Worm (Caenorhabditis elegans) whole organism, L2 larva: ENCODE measurements around the gene C45G9.11.

ENCODE experiments used
- C34F6.9 ChIP-seq: fragments of 150-350 bp; optimal IDR thresholded peaks from 2 replicates; lab custom pipeline; 2014; ENCODE audit warnings: missing biosample characterization, missing genetic modification characterization
- F13H6.1 ChIP-seq: sonication (generic microtip); optimal IDR thresholded peaks from 2 replicates; lab custom pipeline; 2016; ENCODE audit warnings: missing genetic modification characterization, missing compliant biosample characterization
- R02D3.7 ChIP-seq: fragments of 150-350 bp; optimal IDR thresholded peaks from 2 replicates; lab custom pipeline; 2014; ENCODE audit warnings: missing biosample characterization, missing genetic modification characterization
- Y55F3AM.14 ChIP-seq: fragments of 200-800 bp; sonication (Bioruptor generic); optimal IDR thresholded peaks from 2 replicates; lab custom pipeline; 2018; ENCODE audit warnings: mild to moderate bottlenecking, missing genetic modification characterization, missing compliant biosample characterization
- ZK546.5 ChIP-seq: sonication (generic microtip); optimal IDR thresholded peaks from 2 replicates; lab custom pipeline; 2017; ENCODE audit warnings: missing biosample characterization, missing genetic modification characterization
- alr-1 ChIP-seq: fragments of 150-350 bp; optimal IDR thresholded peaks from 2 replicates; lab custom pipeline; 2014; ENCODE audit warnings: missing biosample characterization, missing genetic modification characterization
- aly-2 ChIP-seq: fragments of 150-350 bp; optimal IDR thresholded peaks from 2 replicates; lab custom pipeline; 2014; ENCODE audit warnings: missing biosample characterization, missing genetic modification characterization
- ama-1 ChIP-seq: fragments of 150-350 bp; optimal IDR thresholded peaks from 2 replicates; lab custom pipeline; 2018; ENCODE audit warnings: inconsistent platforms
- blmp-1 ChIP-seq: sonication (generic microtip); optimal IDR thresholded peaks from 2 replicates; lab custom pipeline; 2017; ENCODE audit warnings: missing genetic modification characterization, mild to moderate bottlenecking, missing compliant biosample characterization, antibody characterized with exemption, moderate library complexity; ENCODE audit not compliant: insufficient read depth
- ceh-16 ChIP-seq: fragments of 150-350 bp; optimal IDR thresholded peaks from 2 replicates; lab custom pipeline; 2014; ENCODE audit warnings: missing biosample characterization, missing genetic modification characterization
- ceh-82 ChIP-seq: fragments of 150-350 bp; optimal IDR thresholded peaks from 2 replicates; lab custom pipeline; 2014; ENCODE audit warnings: missing biosample characterization, missing genetic modification characterization
- crh-2 ChIP-seq: sonication (generic microtip); optimal IDR thresholded peaks from 2 replicates; lab custom pipeline; 2017; ENCODE audit warnings: missing biosample characterization, missing genetic modification characterization
- dmd-4 ChIP-seq: sonication (generic microtip); optimal IDR thresholded peaks from 2 replicates; lab custom pipeline; 2017; ENCODE audit warnings: missing biosample characterization, missing genetic modification characterization
- egl-27 ChIP-seq: sonication (generic microtip); optimal IDR thresholded peaks from 3 replicates; lab custom pipeline; 2017; ENCODE audit warnings: missing biosample characterization, missing genetic modification reagents, missing genetic modification characterization
- elt-1 ChIP-seq: fragments of 150-350 bp; optimal IDR thresholded peaks from 2 replicates; lab custom pipeline; 2014; ENCODE audit warnings: missing biosample characterization, missing genetic modification characterization
- elt-3 ChIP-seq: sonication (generic microtip); optimal IDR thresholded peaks from 2 replicates; lab custom pipeline; 2017; ENCODE audit warnings: missing biosample characterization, missing genetic modification characterization
- fos-1 ChIP-seq: fragments of 150-350 bp; optimal IDR thresholded peaks from 2 replicates; lab custom pipeline; 2014; ENCODE audit warnings: missing biosample characterization, missing genetic modification characterization
- gmeb-1 ChIP-seq: fragments of 150-350 bp; optimal IDR thresholded peaks from 2 replicates; lab custom pipeline; 2014; ENCODE audit warnings: missing biosample characterization, missing genetic modification characterization
- lin-11 ChIP-seq: fragments of 150-350 bp; sonication (generic microtip); optimal IDR thresholded peaks from 2 replicates; lab custom pipeline; 2014; ENCODE audit warnings: missing biosample characterization, missing genetic modification characterization, inconsistent platforms, mixed read lengths
- lin-13 ChIP-seq: fragments of 150-350 bp; optimal IDR thresholded peaks from 2 replicates; lab custom pipeline; 2014; ENCODE audit warnings: missing biosample characterization, missing genetic modification reagents, missing genetic modification characterization
- lin-39 ChIP-seq: fragments of 150-350 bp; optimal IDR thresholded peaks from 2 replicates; lab custom pipeline; 2014; ENCODE audit warnings: missing biosample characterization, missing genetic modification reagents, missing genetic modification characterization
- lsy-2 ChIP-seq, 2 experiments: fragments of 150-350 bp in 1 of 2; sonication (generic microtip) in 1 of 2; optimal IDR thresholded peaks; 2 replicates each; lab custom pipeline; 2014 to 2017; ENCODE audit warnings: missing biosample characterization in 2 of 2, missing genetic modification characterization in 2 of 2
- mab-5 ChIP-seq: fragments of 150-350 bp; optimal IDR thresholded peaks from 2 replicates; lab custom pipeline; 2014; ENCODE audit warnings: missing biosample characterization, missing genetic modification characterization
- mbf-1 ChIP-seq: sonication (generic microtip); optimal IDR thresholded peaks from 2 replicates; lab custom pipeline; 2017; ENCODE audit warnings: missing biosample characterization, missing genetic modification characterization
- mdl-1 ChIP-seq, 2 experiments: fragments of 150-350 bp in 1 of 2; sonication (generic microtip) in 1 of 2; optimal IDR thresholded peaks; 2 replicates each; lab custom pipeline; 2017; ENCODE audit warnings: missing biosample characterization in 2 of 2, missing genetic modification characterization in 2 of 2
- nhr-10 ChIP-seq: sonication (generic microtip); optimal IDR thresholded peaks from 2 replicates; lab custom pipeline; 2017; ENCODE audit warnings: missing biosample characterization, missing genetic modification characterization
- nhr-11 ChIP-seq: fragments of 150-350 bp; optimal IDR thresholded peaks from 2 replicates; lab custom pipeline; 2014; ENCODE audit warnings: missing biosample characterization, missing genetic modification characterization
- nhr-12 ChIP-seq: fragments of 150-350 bp; optimal IDR thresholded peaks from 2 replicates; lab custom pipeline; 2014; ENCODE audit warnings: missing biosample characterization, missing genetic modification characterization
- nhr-129 ChIP-seq: fragments of 150-350 bp; optimal IDR thresholded peaks from 2 replicates; lab custom pipeline; 2014; ENCODE audit warnings: missing biosample characterization, missing genetic modification characterization
- nhr-21 ChIP-seq: fragments of 150-350 bp; optimal IDR thresholded peaks from 2 replicates; lab custom pipeline; 2014; ENCODE audit warnings: missing biosample characterization, missing genetic modification characterization
- nhr-23 ChIP-seq: fragments of 150-350 bp; optimal IDR thresholded peaks from 2 replicates; lab custom pipeline; 2014; ENCODE audit warnings: missing biosample characterization, missing genetic modification reagents, missing genetic modification characterization
- nhr-237 ChIP-seq: fragments of 150-350 bp; optimal IDR thresholded peaks from 2 replicates; lab custom pipeline; 2014; ENCODE audit warnings: missing biosample characterization, missing genetic modification characterization
- nhr-25 ChIP-seq: fragments of 150-350 bp; sonication (generic microtip); optimal IDR thresholded peaks from 3 replicates; lab custom pipeline; 2014; ENCODE audit warnings: missing biosample characterization, missing genetic modification characterization
- nhr-6 ChIP-seq: fragments of 150-350 bp; optimal IDR thresholded peaks from 2 replicates; lab custom pipeline; 2014; ENCODE audit warnings: missing biosample characterization, missing genetic modification characterization
- nhr-77 ChIP-seq: fragments of 150-350 bp; optimal IDR thresholded peaks from 2 replicates; lab custom pipeline; 2014; ENCODE audit warnings: missing biosample characterization, missing genetic modification characterization
- peb-1 ChIP-seq: fragments of 150-350 bp; optimal IDR thresholded peaks from 2 replicates; lab custom pipeline; 2014; ENCODE audit warnings: missing biosample characterization, missing genetic modification characterization
- sem-4 ChIP-seq: fragments of 150-350 bp; optimal IDR thresholded peaks from 2 replicates; lab custom pipeline; 2014; ENCODE audit warnings: missing biosample characterization, missing genetic modification reagents, missing genetic modification characterization
- skn-1 ChIP-seq: sonication (generic microtip); optimal IDR thresholded peaks from 2 replicates; lab custom pipeline; 2017; ENCODE audit warnings: missing biosample characterization, missing genetic modification characterization
- sma-3 ChIP-seq: sonication (generic microtip); optimal IDR thresholded peaks from 2 replicates; lab custom pipeline; 2016; ENCODE audit warnings: missing genetic modification reagents, missing genetic modification characterization, missing compliant biosample characterization
- sma-9 ChIP-seq, 2 experiments: fragments of 150-350 bp in 1 of 2; sonication (generic microtip) in 1 of 2; optimal IDR thresholded peaks; 2 replicates each; lab custom pipeline; 2014 to 2016; ENCODE audit warnings: missing genetic modification characterization in 2 of 2, mild to moderate bottlenecking in 1 of 2, missing biosample characterization in 1 of 2, missing compliant biosample characterization in 1 of 2, missing genetic modification reagents in 1 of 2, moderate library complexity in 1 of 2
- snpc-4 ChIP-seq: fragments of 150-350 bp; optimal IDR thresholded peaks from 2 replicates; lab custom pipeline; 2014; ENCODE audit warnings: missing biosample characterization, missing genetic modification characterization
- unc-39 ChIP-seq: fragments of 150-350 bp; optimal IDR thresholded peaks from 2 replicates; lab custom pipeline; 2014; ENCODE audit warnings: missing biosample characterization, missing genetic modification characterization
- unc-55 ChIP-seq: fragments of 150-350 bp; sonication (generic microtip); optimal IDR thresholded peaks from 3 replicates; lab custom pipeline; 2014; ENCODE audit warnings: missing biosample characterization, missing genetic modification reagents, missing genetic modification characterization
- unc-62 ChIP-seq: fragments of 150-350 bp; optimal IDR thresholded peaks from 2 replicates; lab custom pipeline; 2014; ENCODE audit warnings: missing biosample characterization, missing genetic modification reagents, missing genetic modification characterization
- zag-1 ChIP-seq: fragments of 150-350 bp; optimal IDR thresholded peaks from 2 replicates; lab custom pipeline; 2014; ENCODE audit warnings: missing biosample characterization, missing genetic modification characterization
- ztf-1 ChIP-seq: fragments of 200-800 bp; sonication (Bioruptor generic); conservative IDR thresholded peaks from 2 replicates; pipeline ENCODE4 v1.3.6; 2022; ENCODE audit warnings: missing genetic modification characterization, missing compliant biosample characterization
- ztf-11 ChIP-seq: sonication (generic microtip); optimal IDR thresholded peaks from 2 replicates; lab custom pipeline; 2017; ENCODE audit warnings: missing biosample characterization, missing genetic modification characterization
- ztf-4 ChIP-seq: fragments of 150-350 bp; optimal IDR thresholded peaks from 2 replicates; lab custom pipeline; 2014; ENCODE audit warnings: missing biosample characterization, missing genetic modification characterization

The C45G9.11 gene

DNA sequence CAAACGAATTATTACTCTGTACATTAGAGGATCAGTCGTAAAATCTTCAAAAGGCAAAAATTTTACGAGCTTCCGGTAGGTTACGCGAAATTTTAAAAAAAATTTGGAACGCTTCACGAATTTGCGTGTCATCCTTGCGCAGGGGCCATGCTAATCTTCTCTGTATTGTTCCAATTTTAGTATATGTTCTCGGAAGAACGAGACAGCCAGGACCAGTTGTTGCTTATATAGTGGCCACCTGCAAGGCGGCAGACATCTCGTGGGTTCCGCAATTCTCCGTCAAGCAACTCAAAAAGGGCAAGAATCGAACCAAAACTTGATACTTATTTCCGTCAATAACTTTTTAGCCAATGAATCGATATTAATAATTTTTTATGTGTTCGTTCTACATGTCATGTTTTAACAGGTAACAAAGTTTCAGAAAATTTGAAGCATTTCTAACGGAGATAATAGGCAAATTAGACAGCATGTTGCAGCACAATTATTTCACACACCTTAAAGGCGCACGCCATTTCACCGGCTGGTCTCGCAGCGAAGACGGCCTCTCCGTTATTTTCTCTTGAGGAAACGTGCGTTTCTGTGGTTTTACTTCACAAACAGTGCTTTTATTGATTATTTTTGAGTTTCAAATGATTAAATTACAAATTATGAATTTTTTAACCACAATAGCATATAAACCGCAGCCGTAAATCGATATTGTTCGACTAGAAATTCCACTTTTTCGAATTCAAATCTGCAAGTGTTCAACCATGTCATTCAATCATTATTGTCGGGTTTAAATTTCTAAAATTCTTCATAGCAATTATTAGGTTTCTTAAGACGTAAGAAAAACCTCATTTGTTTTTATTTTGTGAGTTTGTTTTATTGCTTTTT is 12.4 kb upstream of the C45G9.11 start:
- TF ChIP-seq mab-5 (tag; lab: Kevin White, UChicago), result peak; percentile 25
- peak; percentile 74 for TF ChIP-seq nhr-6 (tag; lab: Kevin White, UChicago)
- peak; percentile 24 for TF ChIP-seq R02D3.7 (tag; lab: Kevin White, UChicago)
- no peak for TF ChIP-seq lin-39 (tag; lab: Kevin White, UChicago)
- no peak for TF ChIP-seq ceh-82 (tag; lab: Kevin White, UChicago)
- peak; percentile 86 for TF ChIP-seq crh-2 (tag; lab: Kevin White, UChicago)
- TF ChIP-seq unc-55 (GFP tag; lab: Kevin White, UChicago), result peak; percentile 76
- peak; percentile 76 for TF ChIP-seq C34F6.9
- TF ChIP-seq lin-13 (GFP tag; lab: Kevin White, UChicago), result peak; percentile 78
- peak; percentile 84 for TF ChIP-seq Y55F3AM.14 (GFP tag; lab: Kevin White, UChicago)
- TF ChIP-seq lin-11 (tag; lab: Kevin White, UChicago), result no peak
- peak; percentile 19 for TF ChIP-seq nhr-237 (tag; lab: Kevin White, UChicago)
- TF ChIP-seq fos-1 (tag; lab: Kevin White, UChicago), result peak; percentile 38
- peak; percentile 60 for TF ChIP-seq nhr-25 (tag; lab: Kevin White, UChicago)
- TF ChIP-seq ztf-4, result peak; percentile 62
- TF ChIP-seq sma-3 (GFP tag; lab: Kevin White, UChicago), result peak; percentile 92
- TF ChIP-seq ZK546.5 (tag; lab: Kevin White, UChicago), result no peak
- TF ChIP-seq peb-1, result no peak
- peak; percentile 52 for TF ChIP-seq nhr-11 (tag; lab: Kevin White, UChicago)
- peak; percentile 83 for TF ChIP-seq nhr-129 (tag; lab: Kevin White, UChicago)
- no peak for TF ChIP-seq ztf-1 (GFP tag; lab: Robert Waterston, UW)
- TF ChIP-seq elt-3 (tag; lab: Kevin White, UChicago), result no peak
- TF ChIP-seq ztf-11, result no peak
- no peak for TF ChIP-seq alr-1 (tag; lab: Kevin White, UChicago)
- no peak for TF ChIP-seq ceh-16 (tag; lab: Kevin White, UChicago)
- TF ChIP-seq blmp-1, result peak; percentile 29
- TF ChIP-seq F13H6.1 (tag; lab: Kevin White, UChicago), result peak; percentile 83
- peak; percentile 31 for TF ChIP-seq nhr-12 (tag; lab: Kevin White, UChicago)
- no peak for TF ChIP-seq unc-39 (tag; lab: Kevin White, UChicago)
- peak; percentile 31 for TF ChIP-seq egl-27
- TF ChIP-seq gmeb-1, result peak; percentile 80
- peak; percentile 28 for TF ChIP-seq nhr-10
- peak; percentile 1 for TF ChIP-seq unc-62 (GFP tag; lab: Kevin White, UChicago)
- TF ChIP-seq skn-1, result no peak
- no peak for TF ChIP-seq dmd-4 (tag; lab: Kevin White, UChicago)
- TF ChIP-seq elt-1 (tag; lab: Kevin White, UChicago), result no peak
- TF ChIP-seq nhr-21 (tag; lab: Kevin White, UChicago), result peak; percentile 88
- no peak for TF ChIP-seq mbf-1
- TF ChIP-seq nhr-23 (tag; lab: Kevin White, UChicago), result no peak
- peak in 1 of 2 experiments; percentile 26 for TF ChIP-seq mdl-1 (tag; optimal IDR thresholded peaks at IDR 0.05; lab: Kevin White, UChicago)
- no peak for TF ChIP-seq nhr-77 (tag; lab: Kevin White, UChicago)
- peak; percentile 73 for TF ChIP-seq sem-4 (tag; lab: Kevin White, UChicago)
- peak; percentile 13 for TF ChIP-seq aly-2 (tag; lab: Kevin White, UChicago)
- TF ChIP-seq lsy-2 (tag; optimal IDR thresholded peaks at IDR 0.05; lab: Kevin White, UChicago), result peak; percentile 83 to 87
- TF ChIP-seq ama-1 (lab: Kevin White, UChicago), result no peak
- TF ChIP-seq zag-1 (tag; lab: Kevin White, UChicago), result peak; percentile 17
- TF ChIP-seq sma-9 (GFP tag; optimal IDR thresholded peaks at IDR 0.05; lab: Kevin White, UChicago), result peak; percentile 95
- TF ChIP-seq sma-9 (tag; optimal IDR thresholded peaks at IDR 0.05; lab: Kevin White, UChicago), result no peak
- peak; percentile 99 for TF ChIP-seq snpc-4 (tag; lab: Kevin White, UChicago)
- TF ChIP-seq, all 48 proteins: peak for 30
